Worm (Caenorhabditis elegans) whole organism, mixed stage, embryonic: ENCODE data around the gene rpc-25.

Experiments
- M03D4.4 ChIP-seq: sonication (generic microtip); optimal IDR thresholded peaks from 2 replicates; lab custom pipeline; 2017; ENCODE audit warnings: mild to moderate bottlenecking, missing genetic modification characterization, missing compliant biosample characterization
- bed-3 ChIP-seq: fragments of 200-800 bp; sonication (Bioruptor generic); optimal IDR thresholded peaks from 3 replicates; lab custom pipeline; 2018; ENCODE audit warnings: mild to moderate bottlenecking, missing genetic modification characterization, moderate library complexity, missing compliant biosample characterization
- blmp-1 ChIP-seq: fragments of 150-350 bp; optimal IDR thresholded peaks from 2 replicates; lab custom pipeline; 2014; ENCODE audit warnings: missing biosample characterization, missing genetic modification characterization
- ceh-43 ChIP-seq: fragments of 200-800 bp; sonication (Bioruptor generic); optimal IDR thresholded peaks from 2 replicates; lab custom pipeline; 2018; ENCODE audit warnings: mild to moderate bottlenecking, missing genetic modification characterization, moderate library complexity, missing compliant biosample characterization
- ceh-83 ChIP-seq: fragments of 200-800 bp; sonication (Bioruptor generic); optimal IDR thresholded peaks from 2 replicates; lab custom pipeline; 2018; ENCODE audit warnings: mild to moderate bottlenecking, missing genetic modification characterization, missing compliant biosample characterization
- ces-1 ChIP-seq: fragments of 150-350 bp; optimal IDR thresholded peaks from 2 replicates; lab custom pipeline; 2014; ENCODE audit warnings: missing biosample characterization, missing genetic modification reagents, missing genetic modification characterization
- cnd-1 ChIP-seq: fragments of 200-800 bp; sonication (Bioruptor generic); optimal IDR thresholded peaks from 2 replicates; lab custom pipeline; 2018; ENCODE audit warnings: mild to moderate bottlenecking, missing genetic modification characterization, missing compliant biosample characterization
- drap-1 ChIP-seq: fragments of 200-800 bp; sonication (Bioruptor generic); optimal IDR thresholded peaks from 3 replicates; lab custom pipeline; 2018; ENCODE audit warnings: mild to moderate bottlenecking, missing genetic modification characterization, missing compliant biosample characterization
- elt-3 ChIP-seq: fragments of 150-350 bp; optimal IDR thresholded peaks from 2 replicates; lab custom pipeline; 2014; ENCODE audit warnings: missing biosample characterization, missing genetic modification characterization
- flh-1 ChIP-seq: fragments of 200-800 bp; sonication (Bioruptor generic); optimal IDR thresholded peaks from 2 replicates; lab custom pipeline; 2018; ENCODE audit warnings: mild to moderate bottlenecking, missing genetic modification characterization, moderate library complexity, missing compliant biosample characterization
- ham-2 ChIP-seq: fragments of 200-800 bp; sonication (Bioruptor generic); optimal IDR thresholded peaks from 2 replicates; lab custom pipeline; 2018; ENCODE audit warnings: mild to moderate bottlenecking, missing genetic modification characterization, missing compliant biosample characterization
- hlh-1 ChIP-seq: fragments of 150-350 bp; optimal IDR thresholded peaks from 2 replicates; lab custom pipeline; 2014; ENCODE audit warnings: missing biosample characterization, missing genetic modification reagents, missing genetic modification characterization
- lin-13 ChIP-seq: fragments of 150-350 bp; optimal IDR thresholded peaks from 2 replicates; lab custom pipeline; 2014; ENCODE audit warnings: missing biosample characterization, missing genetic modification characterization
- lin-32 ChIP-seq: fragments of 200-800 bp; sonication (Bioruptor generic); optimal IDR thresholded peaks from 2 replicates; lab custom pipeline; 2018; ENCODE audit warnings: mild to moderate bottlenecking, missing genetic modification characterization, missing compliant biosample characterization
- lsy-2 ChIP-seq: fragments of 150-350 bp; optimal IDR thresholded peaks from 2 replicates; lab custom pipeline; 2014; ENCODE audit warnings: missing biosample characterization, missing genetic modification characterization
- mab-5 ChIP-seq: fragments of 150-350 bp; optimal IDR thresholded peaks from 2 replicates; lab custom pipeline; 2014; ENCODE audit warnings: missing biosample characterization, missing genetic modification characterization
- mep-1 ChIP-seq: fragments of 150-350 bp; optimal IDR thresholded peaks from 2 replicates; lab custom pipeline; 2017; ENCODE audit warnings: missing biosample characterization, missing genetic modification reagents, missing genetic modification characterization, inconsistent platforms
- mls-2 ChIP-seq: sonication (generic microtip); optimal IDR thresholded peaks from 2 replicates; lab custom pipeline; 2016; ENCODE audit warnings: mild to moderate bottlenecking, missing genetic modification characterization, moderate library complexity, missing compliant biosample characterization
- nhr-2 ChIP-seq: fragments of 150-350 bp; optimal IDR thresholded peaks from 2 replicates; lab custom pipeline; 2014; ENCODE audit warnings: missing biosample characterization, missing genetic modification characterization
- nhr-237 ChIP-seq: fragments of 150-350 bp; optimal IDR thresholded peaks from 2 replicates; lab custom pipeline; 2014; ENCODE audit warnings: missing biosample characterization, missing genetic modification characterization
- nhr-28 ChIP-seq: fragments of 150-350 bp; optimal IDR thresholded peaks from 2 replicates; lab custom pipeline; 2014; ENCODE audit warnings: missing biosample characterization, missing genetic modification characterization
- nhr-76 ChIP-seq: sonication (generic microtip); optimal IDR thresholded peaks from 2 replicates; lab custom pipeline; 2017; ENCODE audit warnings: missing biosample characterization, missing genetic modification characterization
- pha-4 ChIP-seq: fragments of 150-350 bp; optimal IDR thresholded peaks from 2 replicates; lab custom pipeline; 2018; ENCODE audit warnings: missing biosample characterization, missing genetic modification reagents, missing genetic modification characterization
- sem-2 ChIP-seq: fragments of 200-800 bp; sonication (Bioruptor generic); optimal IDR thresholded peaks from 2 replicates; lab custom pipeline; 2018; ENCODE audit warnings: mild to moderate bottlenecking, missing genetic modification characterization, missing compliant biosample characterization
- snpc-4 ChIP-seq: fragments of 150-350 bp; optimal IDR thresholded peaks from 2 replicates; lab custom pipeline; 2014; ENCODE audit warnings: missing biosample characterization, missing genetic modification characterization
- tbx-8 ChIP-seq: fragments of 200-800 bp; sonication (Bioruptor generic); optimal IDR thresholded peaks from 2 replicates; lab custom pipeline; 2018; ENCODE audit warnings: mild to moderate bottlenecking, missing genetic modification characterization, moderate library complexity, missing compliant biosample characterization
- unc-120 ChIP-seq: sonication (generic microtip); optimal IDR thresholded peaks from 2 replicates; lab custom pipeline; 2017; ENCODE audit warnings: missing genetic modification characterization, missing compliant biosample characterization; ENCODE audit not compliant: poor library complexity, severe bottlenecking
- unc-39 ChIP-seq: fragments of 150-350 bp; optimal IDR thresholded peaks from 2 replicates; lab custom pipeline; 2014; ENCODE audit warnings: missing biosample characterization, missing genetic modification characterization
- unc-62 ChIP-seq: fragments of 150-350 bp; optimal IDR thresholded peaks from 2 replicates; lab custom pipeline; 2014; ENCODE audit warnings: missing biosample characterization, missing genetic modification reagents, missing genetic modification characterization
- ztf-11 ChIP-seq: fragments of 150-350 bp; optimal IDR thresholded peaks from 2 replicates; lab custom pipeline; 2014; ENCODE audit warnings: missing biosample characterization, missing genetic modification characterization

Gene rpc-25

DNA sequence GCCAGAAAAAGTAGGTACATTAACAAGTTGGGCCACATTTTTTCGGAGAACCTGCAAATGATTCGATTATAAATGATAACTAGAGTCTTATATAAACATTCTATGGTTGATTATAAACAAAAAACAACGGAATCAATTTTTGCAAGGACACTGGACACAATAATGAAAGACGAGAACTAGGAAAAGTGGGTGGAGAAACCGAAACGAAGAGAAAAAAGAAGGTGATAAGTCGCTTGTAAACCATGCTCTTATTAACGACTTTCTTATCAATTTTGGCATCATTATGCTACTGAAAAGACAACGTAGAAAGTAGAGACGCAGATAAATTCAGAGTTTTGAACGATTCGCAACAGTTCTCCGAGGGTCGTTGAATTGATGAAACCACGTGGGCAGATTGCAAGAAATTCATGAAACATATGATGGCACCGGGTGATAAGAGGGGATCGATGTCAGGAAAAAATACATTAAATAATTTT lies 16.3 kb downstream of the rpc-25 start, which contains the start of gene ZK856.5:
TSS of gene ZK856.5 (minus strand) at position 51 of the 476 bp plus-strand sequence.
- TF ChIP-seq lin-13 (tag; lab: Kevin White, UChicago) (no peak), mep-1 (tag; lab: Kevin White, UChicago) (no peak), nhr-76 (tag; lab: Kevin White, UChicago) (no peak), lsy-2 (no peak), cnd-1 (tag; lab: Kevin White, UChicago) (no peak), flh-1 (no peak), mab-5 (tag; lab: Kevin White, UChicago) (no peak), ces-1 (GFP tag; lab: Kevin White, UChicago) (no peak), tbx-8 (GFP tag; lab: Kevin White, UChicago) (no peak), sem-2 (GFP tag; lab: Kevin White, UChicago) (no peak), unc-62 (GFP tag; lab: Kevin White, UChicago) (no peak), drap-1 (GFP tag; lab: Kevin White, UChicago) (no peak), nhr-2 (no peak)

DNA sequence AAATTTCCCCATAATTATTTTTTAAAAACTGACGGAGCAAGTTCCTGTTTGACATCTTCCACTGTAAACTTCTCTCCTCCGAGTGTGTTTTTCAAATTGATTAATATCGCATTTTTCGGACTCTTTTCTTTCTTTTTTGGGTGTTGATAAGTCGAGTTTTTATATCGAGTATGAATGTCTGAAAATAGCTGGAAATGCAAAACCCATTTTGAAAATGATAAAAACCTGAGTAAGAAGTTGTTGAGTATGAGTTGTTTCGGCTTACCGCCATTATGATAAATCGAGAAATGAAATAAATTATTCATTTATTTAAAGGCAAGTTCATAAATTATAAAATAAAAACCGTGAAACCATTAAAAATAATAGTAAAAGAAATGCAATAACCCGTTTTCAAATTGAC lies 20.7 kb downstream of the rpc-25 start, which contains the start of gene ZK856.18:
TSS of gene ZK856.18 (minus strand) at position 289 of the 400 bp plus-strand sequence.
- TF ChIP-seq nhr-2 (no peak), pha-4 (tag; lab: Kevin White, UChicago) (no peak), ces-1 (GFP tag; lab: Kevin White, UChicago) (no peak), ceh-83 (GFP tag; lab: Kevin White, UChicago) (no peak), nhr-28 (tag; lab: Kevin White, UChicago) (no peak), tbx-8 (GFP tag; lab: Kevin White, UChicago) (no peak), unc-62 (GFP tag; lab: Kevin White, UChicago) (no peak), elt-3 (tag; lab: Kevin White, UChicago) (no peak), ham-2 (GFP tag; lab: Kevin White, UChicago) (no peak), drap-1 (GFP tag; lab: Kevin White, UChicago) (no peak), mls-2 (tag; lab: Kevin White, UChicago) (no peak), flh-1 (no peak), bed-3 (GFP tag; lab: Kevin White, UChicago) (no peak), ztf-11 (tag; lab: Kevin White, UChicago) (no peak), unc-120 (no peak), nhr-237 (tag; lab: Kevin White, UChicago) (no peak), mep-1 (tag; lab: Kevin White, UChicago) (no peak)

DNA sequence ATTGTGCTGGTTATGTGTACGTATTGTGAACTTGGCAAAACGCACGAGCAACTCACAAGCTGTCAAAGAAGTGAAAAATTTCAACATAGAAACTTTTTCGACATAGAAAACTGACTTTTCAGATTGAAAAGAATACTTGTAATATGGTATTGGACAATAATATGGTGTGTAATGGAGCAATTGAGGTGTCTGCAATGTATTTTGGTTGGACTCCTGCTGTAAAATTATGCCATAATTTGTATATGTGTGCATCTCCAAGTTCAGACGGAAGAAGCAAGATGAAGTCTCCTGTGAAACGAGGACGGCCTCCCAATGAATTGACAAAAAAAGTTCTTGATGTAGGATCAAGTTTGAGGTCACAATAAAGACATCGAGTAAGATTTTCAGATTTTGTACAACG lies 22.6 kb downstream of the rpc-25 start:
- no peak for TF ChIP-seq mep-1 (tag; lab: Kevin White, UChicago)

DNA sequence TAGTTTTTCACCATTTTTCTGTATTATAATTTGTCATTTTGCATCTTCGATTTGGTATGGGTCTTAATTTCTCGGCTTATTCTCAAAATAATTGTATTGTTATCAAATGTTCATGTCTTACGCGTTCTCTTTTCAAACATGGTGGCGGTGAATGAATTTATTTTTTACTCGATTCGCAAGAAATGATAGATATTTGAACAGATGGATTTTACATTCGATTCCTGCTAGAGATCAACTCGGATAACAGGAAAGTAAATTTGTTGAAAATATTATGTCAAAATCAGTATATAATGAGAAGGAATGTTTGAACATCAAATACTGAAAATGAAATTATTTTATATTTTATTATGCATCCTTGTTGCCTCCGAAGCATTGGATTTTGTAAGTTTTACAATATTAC lies 23.4 kb downstream of the rpc-25 start, which contains the start of gene ZK856.4:
TSS of gene ZK856.4 (plus strand) at position 301 of the 400 bp plus-strand sequence.
- TF ChIP-seq mls-2 (tag; lab: Kevin White, UChicago): no peak
- no peak for TF ChIP-seq lin-13 (tag; lab: Kevin White, UChicago)
- TF ChIP-seq unc-39: no peak
- no peak for TF ChIP-seq drap-1 (GFP tag; lab: Kevin White, UChicago)
- TF ChIP-seq pha-4 (tag; lab: Kevin White, UChicago): no peak
- TF ChIP-seq flh-1: no peak
- no peak for TF ChIP-seq snpc-4
- no peak for TF ChIP-seq nhr-28 (tag; lab: Kevin White, UChicago)
- no peak for TF ChIP-seq nhr-2
- TF ChIP-seq bed-3 (GFP tag; lab: Kevin White, UChicago): no peak
- TF ChIP-seq unc-120: no peak

DNA sequence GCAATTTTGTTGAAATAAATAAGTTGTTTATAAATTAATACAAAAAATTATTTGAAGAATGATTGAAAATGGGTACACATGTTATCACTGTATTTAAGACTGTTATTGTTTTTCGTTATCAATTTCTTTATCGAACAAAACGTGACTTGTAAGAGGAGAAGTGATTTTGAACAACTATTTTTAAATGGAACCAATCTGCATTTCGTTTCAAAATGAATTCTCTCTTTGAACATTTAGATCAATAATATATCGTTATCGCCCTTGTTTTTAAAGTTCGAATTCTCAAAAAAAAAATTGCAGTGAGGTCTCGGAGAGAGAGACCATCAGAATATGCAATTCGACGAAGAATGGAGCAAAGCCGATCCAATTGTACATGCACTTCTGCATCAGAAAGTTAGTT lies 27.2 kb downstream of the rpc-25 start, which contains the start of gene cul-5:
TSS of gene cul-5 (plus strand) at position 301 of the 400 bp plus-strand sequence.
- no peak for TF ChIP-seq ham-2 (GFP tag; lab: Kevin White, UChicago)
- TF ChIP-seq mls-2 (tag; lab: Kevin White, UChicago): no peak
- TF ChIP-seq lin-32 (GFP tag; lab: Kevin White, UChicago): no peak
- no peak for TF ChIP-seq blmp-1 (tag; lab: Kevin White, UChicago)
- no peak for TF ChIP-seq unc-39
- TF ChIP-seq ceh-43 (GFP tag; lab: Kevin White, UChicago): no peak
- TF ChIP-seq hlh-1 (tag; lab: Kevin White, UChicago): no peak
- TF ChIP-seq flh-1: no peak
- no peak for TF ChIP-seq M03D4.4 (tag; lab: Kevin White, UChicago)
- TF ChIP-seq nhr-2: no peak
- no peak for TF ChIP-seq elt-3 (tag; lab: Kevin White, UChicago)
- no peak for TF ChIP-seq snpc-4
- TF ChIP-seq mep-1 (tag; lab: Kevin White, UChicago): no peak
- no peak for TF ChIP-seq sem-2 (GFP tag; lab: Kevin White, UChicago)
- TF ChIP-seq ces-1 (GFP tag; lab: Kevin White, UChicago): no peak
- TF ChIP-seq unc-62 (GFP tag; lab: Kevin White, UChicago): no peak
- TF ChIP-seq, all 35 proteins: peak for 0
